Worm (Caenorhabditis elegans): ENCODE results near the gene F10A3.4.

F10A3.4 gene

ce11 chrV:16148805-16149204 lies at the start of gene F10A3.4:
Gene F10A3.4, plus strand, starts transcription at chrV:16149105.
- TF ChIP-seq ztf-11 (tag; optimal IDR thresholded peaks at IDR 0.05) = no peak
- TF ChIP-seq lsy-2 (tag; optimal IDR thresholded peaks at IDR 0.05) = no peak
- TF ChIP-seq zip-8 (tag; optimal IDR thresholded peaks at IDR 0.05) = no peak
- TF ChIP-seq M03D4.4 (tag; optimal IDR thresholded peaks at IDR 0.05) = no peak
- no peak for TF ChIP-seq hlh-1 (tag; optimal IDR thresholded peaks at IDR 0.05)
- no peak for TF ChIP-seq unc-39 (tag; optimal IDR thresholded peaks at IDR 0.05)
- no peak for TF ChIP-seq ceh-39 (tag; optimal IDR thresholded peaks at IDR 0.05)
- TF ChIP-seq ceh-43 (GFP tag; optimal IDR thresholded peaks at IDR 0.05) = no peak
- no peak for TF ChIP-seq nhr-2 (tag; optimal IDR thresholded peaks at IDR 0.05)
- TF ChIP-seq ham-2 (GFP tag; optimal IDR thresholded peaks at IDR 0.05) = no peak
- no peak for TF ChIP-seq blmp-1 (tag; optimal IDR thresholded peaks at IDR 0.05)
- no peak for TF ChIP-seq mep-1 (tag; optimal IDR thresholded peaks at IDR 0.05)

ce11 chrV:16099441-16099840 lies 49.5 kb upstream of the F10A3.4 start, which contains the start of gene str-7:
Gene str-7, minus strand, starts transcription at chrV:16099541.
- TF ChIP-seq nhr-76 (tag; optimal IDR thresholded peaks at IDR 0.05) = no peak
- TF ChIP-seq mep-1 (tag; optimal IDR thresholded peaks at IDR 0.05) = no peak
- TF ChIP-seq sem-2 (GFP tag; optimal IDR thresholded peaks at IDR 0.05) = no peak
- TF ChIP-seq hlh-1 (tag; optimal IDR thresholded peaks at IDR 0.05) = no peak
- TF ChIP-seq ham-2 (GFP tag; optimal IDR thresholded peaks at IDR 0.05) = no peak
- no peak for TF ChIP-seq lin-32 (GFP tag; optimal IDR thresholded peaks at IDR 0.05)
- TF ChIP-seq snpc-4 (tag; optimal IDR thresholded peaks at IDR 0.05) = no peak
- TF ChIP-seq ztf-11 (tag; optimal IDR thresholded peaks at IDR 0.05) = no peak
- no peak for TF ChIP-seq cnd-1 (tag; optimal IDR thresholded peaks at IDR 0.05)
- TF ChIP-seq unc-39 (tag; optimal IDR thresholded peaks at IDR 0.05) = no peak
- no peak for TF ChIP-seq tbx-8 (GFP tag; optimal IDR thresholded peaks at IDR 0.05)
- TF ChIP-seq pha-4 (tag; optimal IDR thresholded peaks at IDR 0.05) = no peak
- TF ChIP-seq nhr-237 (tag; optimal IDR thresholded peaks at IDR 0.05) = no peak
- no peak for TF ChIP-seq elt-3 (tag; optimal IDR thresholded peaks at IDR 0.05)
- no peak for TF ChIP-seq mls-2 (tag; optimal IDR thresholded peaks at IDR 0.05)

ce11 chrV:16100103-16100730 lies 48.7 kb upstream of the F10A3.4 start, which contains the start of gene cth-1:
Gene cth-1, plus strand, starts transcription at chrV:16100680.
- TF ChIP-seq snpc-4 (tag; optimal IDR thresholded peaks at IDR 0.05) (no peak), blmp-1 (tag; optimal IDR thresholded peaks at IDR 0.05) (no peak), hlh-1 (tag; optimal IDR thresholded peaks at IDR 0.05) (no peak), M03D4.4 (tag; optimal IDR thresholded peaks at IDR 0.05) (no peak), nhr-28 (tag; optimal IDR thresholded peaks at IDR 0.05) (no peak), sptf-1 (tag; optimal IDR thresholded peaks at IDR 0.05) (no peak), elt-1 (tag; optimal IDR thresholded peaks at IDR 0.05; ENCODE audit: borderline replicate concordance, insufficient read depth) (no peak), ceh-83 (GFP tag; optimal IDR thresholded peaks at IDR 0.05) (no peak), lsy-2 (tag; optimal IDR thresholded peaks at IDR 0.05) (no peak), zip-8 (tag; optimal IDR thresholded peaks at IDR 0.05) (no peak), unc-120 (tag; optimal IDR thresholded peaks at IDR 0.05; ENCODE audit: poor library complexity, severe bottlenecking) (no peak), ham-2 (GFP tag; optimal IDR thresholded peaks at IDR 0.05) (no peak), bed-3 (GFP tag; optimal IDR thresholded peaks at IDR 0.05) (no peak)

- TF ChIP-seq blmp-1 (tag; optimal IDR thresholded peaks at IDR 0.05) = no peak
- no peak for TF ChIP-seq mep-1 (tag; optimal IDR thresholded peaks at IDR 0.05)
- TF ChIP-seq sem-2 (GFP tag; optimal IDR thresholded peaks at IDR 0.05) = no peak
- TF ChIP-seq cnd-1 (tag; optimal IDR thresholded peaks at IDR 0.05) = no peak
- no peak for TF ChIP-seq mls-2 (tag; optimal IDR thresholded peaks at IDR 0.05)
- TF ChIP-seq lin-32 (GFP tag; optimal IDR thresholded peaks at IDR 0.05) = no peak
- no peak for TF ChIP-seq pha-4 (tag; optimal IDR thresholded peaks at IDR 0.05)
- TF ChIP-seq zip-8 (tag; optimal IDR thresholded peaks at IDR 0.05) = no peak
- TF ChIP-seq bed-3 (GFP tag; optimal IDR thresholded peaks at IDR 0.05) = no peak
- TF ChIP-seq elt-3 (tag; optimal IDR thresholded peaks at IDR 0.05) = no peak
- no peak for TF ChIP-seq nhr-28 (tag; optimal IDR thresholded peaks at IDR 0.05)
Observed at ce11 chrV:16103594-16103993, 45.3 kb upstream of the F10A3.4 start, which contains the start of gene argk-1. Gene argk-1, plus strand, starts transcription at chrV:16103894.

- TF ChIP-seq M03D4.4 (tag; optimal IDR thresholded peaks at IDR 0.05) (no peak), lsy-2 (tag; optimal IDR thresholded peaks at IDR 0.05) (no peak), nhr-237 (tag; optimal IDR thresholded peaks at IDR 0.05) (no peak), zip-8 (tag; optimal IDR thresholded peaks at IDR 0.05) (no peak), ces-1 (GFP tag; optimal IDR thresholded peaks at IDR 0.05) (no peak), unc-62 (GFP tag; optimal IDR thresholded peaks at IDR 0.05) (no peak), unc-120 (tag; optimal IDR thresholded peaks at IDR 0.05; ENCODE audit: poor library complexity, severe bottlenecking) (no peak), bed-3 (GFP tag; optimal IDR thresholded peaks at IDR 0.05) (no peak), mab-5 (tag; optimal IDR thresholded peaks at IDR 0.05) (no peak), hlh-1 (tag; optimal IDR thresholded peaks at IDR 0.05) (no peak), ceh-83 (GFP tag; optimal IDR thresholded peaks at IDR 0.05) (no peak), ham-2 (GFP tag; optimal IDR thresholded peaks at IDR 0.05) (no peak), ceh-39 (tag; optimal IDR thresholded peaks at IDR 0.05) (no peak), ceh-43 (GFP tag; optimal IDR thresholded peaks at IDR 0.05) (no peak), lin-32 (GFP tag; optimal IDR thresholded peaks at IDR 0.05) (no peak)
Observed at ce11 chrV:16114237-16114636, 34.7 kb upstream of the F10A3.4 start, which contains the start of gene srxa-16. Gene srxa-16, minus strand, starts transcription at chrV:16114337.
